Fruit fly (Drosophila melanogaster) whole organism, pupa: Measurements from ENCODE around the gene Atu.
A peak's percentile ranks its signal among the peaks of the same experiment; 100 is the strongest.

Experiments used
- CG10348 ChIP-seq: fragments of 200-800 bp; sonication (Bioruptor generic); IDR thresholded peaks from 2 replicates; pipeline ENCODE4 v1.3.6; 2022; ENCODE audit warnings: missing biosample characterization, missing genetic modification characterization
- CG12605 ChIP-seq: fragments of 200-800 bp; sonication (Bioruptor generic); IDR thresholded peaks from 2 replicates; pipeline ENCODE4 v1.3.6; 2022; ENCODE audit warnings: missing biosample characterization, missing genetic modification characterization
- CG13204 ChIP-seq: fragments of 200-800 bp; sonication (Bioruptor generic); optimal IDR thresholded peaks from 2 replicates; lab custom pipeline; 2018; ENCODE audit warnings: missing biosample characterization, mild to moderate bottlenecking, missing genetic modification characterization, moderate library complexity
- CG14655 ChIP-seq: fragments of 200-800 bp; sonication (Bioruptor generic); optimal IDR thresholded peaks from 3 replicates; lab custom pipeline; 2017; ENCODE audit warnings: mild to moderate bottlenecking, missing biosample characterization, missing genetic modification reagents, missing genetic modification characterization
- CG15710 ChIP-seq: fragments of 200-800 bp; sonication (Bioruptor generic); optimal IDR thresholded peaks from 2 replicates; lab custom pipeline; 2018; ENCODE audit warnings: missing biosample characterization, mild to moderate bottlenecking, missing genetic modification characterization, moderate library complexity
- CG17806 ChIP-seq: fragments of 200-800 bp; sonication (Bioruptor generic); optimal IDR thresholded peaks from 2 replicates; lab custom pipeline; 2018; ENCODE audit warnings: missing biosample characterization, mild to moderate bottlenecking, missing genetic modification characterization, moderate library complexity
- CG32121 ChIP-seq: fragments of 200-800 bp; sonication (Bioruptor generic); IDR thresholded peaks from 2 replicates; pipeline ENCODE4 v1.3.6; 2022; ENCODE audit warnings: missing biosample characterization, missing genetic modification characterization
- CG34367 ChIP-seq: fragments of 200-800 bp; sonication (Bioruptor generic); optimal IDR thresholded peaks from 2 replicates; lab custom pipeline; 2018; ENCODE audit warnings: missing biosample characterization, mild to moderate bottlenecking, missing genetic modification characterization
- CG4496 ChIP-seq: fragments of 200-800 bp; sonication (Bioruptor generic); IDR thresholded peaks from 3 replicates; pipeline ENCODE4 v1.3.6; 2022; ENCODE audit warnings: missing biosample characterization, missing genetic modification characterization
- CG8159 ChIP-seq: fragments of 200-800 bp; sonication (Bioruptor generic); optimal IDR thresholded peaks from 3 replicates; lab custom pipeline; 2018; ENCODE audit warnings: missing biosample characterization, mild to moderate bottlenecking, missing genetic modification characterization, moderate library complexity
- CG8301 ChIP-seq: fragments of 200-800 bp; sonication (Bioruptor generic); optimal IDR thresholded peaks from 2 replicates; lab custom pipeline; 2018; ENCODE audit warnings: missing biosample characterization, mild to moderate bottlenecking, missing genetic modification characterization
- CG9948 ChIP-seq: fragments of 200-800 bp; sonication (Bioruptor generic); optimal IDR thresholded peaks from 2 replicates; lab custom pipeline; 2018; ENCODE audit warnings: missing biosample characterization, mild to moderate bottlenecking, missing genetic modification characterization, moderate library complexity
- D1 ChIP-seq: fragments of 200-800 bp; sonication (Bioruptor generic); optimal IDR thresholded peaks from 2 replicates; lab custom pipeline; 2018; ENCODE audit warnings: missing biosample characterization, mild to moderate bottlenecking, missing genetic modification characterization, moderate library complexity
- EcR ChIP-seq: fragments of 200-800 bp; sonication (Bioruptor generic); optimal IDR thresholded peaks from 3 replicates; lab custom pipeline; 2019; ENCODE audit warnings: missing biosample characterization, missing genetic modification characterization, mild to moderate bottlenecking, moderate library complexity, missing genetic modification reagents
- Ets98B ChIP-seq: fragments of 200-800 bp; sonication (Bioruptor generic); IDR thresholded peaks from 2 replicates; pipeline ENCODE4 v1.3.6; 2022; ENCODE audit warnings: missing biosample characterization, missing genetic modification characterization
- Pif1A ChIP-seq: fragments of 200-800 bp; sonication (Bioruptor generic); optimal IDR thresholded peaks from 3 replicates; lab custom pipeline; 2016; ENCODE audit warnings: missing biosample characterization, missing genetic modification characterization
- Snoo ChIP-seq: fragments of 200-800 bp; sonication (Bioruptor generic); optimal IDR thresholded peaks from 3 replicates; lab custom pipeline; 2017; ENCODE audit warnings: missing biosample characterization, mild to moderate bottlenecking, missing genetic modification characterization, inconsistent platforms
- fd96Ca ChIP-seq: fragments of 200-800 bp; sonication (Bioruptor generic); IDR thresholded peaks from 3 replicates; pipeline ENCODE4 v1.3.6; 2022; ENCODE audit warnings: missing biosample characterization, missing genetic modification characterization
- gl ChIP-seq: fragments of 200-800 bp; sonication (Bioruptor generic); optimal IDR thresholded peaks from 2 replicates; lab custom pipeline; 2018; ENCODE audit warnings: missing biosample characterization, mild to moderate bottlenecking, missing genetic modification characterization
- rn ChIP-seq: fragments of 200-800 bp; sonication (Bioruptor generic); IDR thresholded peaks from 2 replicates; pipeline ENCODE4 v1.3.6; 2022; ENCODE audit warnings: missing biosample characterization, missing genetic modification characterization

The Atu gene

DNA sequence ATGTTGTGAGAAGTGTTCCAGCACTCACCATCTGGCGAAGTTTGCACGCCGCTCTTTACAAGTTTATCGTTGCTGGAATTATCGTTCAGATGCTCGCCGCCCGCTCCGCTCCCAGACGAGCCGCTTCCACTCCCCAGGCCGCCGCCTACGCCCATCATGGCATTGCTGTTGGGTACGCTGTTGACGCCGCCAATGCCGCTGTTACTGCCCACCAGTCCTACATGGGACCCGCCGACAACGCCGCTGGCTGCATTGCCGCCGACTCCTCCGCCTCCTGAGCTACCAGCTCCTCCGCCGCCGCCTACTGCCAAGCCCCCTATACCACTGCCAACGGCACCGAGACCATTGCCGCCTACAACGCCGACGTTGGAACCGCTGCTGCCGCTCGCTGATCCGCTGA lies 4.7 kb upstream of the Atu start:
- TF ChIP-seq fd96Ca (GFP tag; lab: Robert Waterston, UW) = 0 out of 3 replicates have a peak, but pooled peaks have one; percentile 38
- TF ChIP-seq CG32121 (GFP tag; lab: Robert Waterston, UW) = no peak

DNA sequence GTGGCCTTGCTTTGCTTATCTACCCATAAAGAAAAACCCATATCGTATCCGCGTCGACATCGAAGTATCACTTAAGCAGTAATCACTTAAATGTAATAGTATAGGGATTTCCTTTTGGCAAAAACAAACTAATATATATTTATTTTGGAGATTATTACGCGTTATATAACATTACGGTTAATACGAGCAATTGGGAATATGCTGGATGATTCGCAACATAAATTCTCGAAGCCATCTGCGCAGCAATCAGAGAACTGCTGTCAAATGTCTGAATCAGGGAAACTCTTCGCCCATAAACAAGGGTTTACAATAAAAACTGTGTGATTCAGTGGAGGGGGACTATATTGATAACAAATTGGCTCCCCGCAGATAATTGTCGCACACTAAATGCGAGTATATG lies 2.5 kb upstream of the Atu start:
- no peak for TF ChIP-seq D1 (tag; lab: Kevin White, UChicago)
- no peak for TF ChIP-seq CG17806 (tag; lab: Kevin White, UChicago)
- no peak for TF ChIP-seq CG14655 (GFP tag; lab: Kevin White, UChicago)
- TF ChIP-seq CG10348 (GFP tag; lab: Robert Waterston, UW) = no peak
- TF ChIP-seq EcR = no peak
- no peak for TF ChIP-seq CG8159
- TF ChIP-seq gl = no peak
- TF ChIP-seq CG9948 (tag; lab: Kevin White, UChicago) = no peak
- no peak for TF ChIP-seq Ets98B (GFP tag; lab: Robert Waterston, UW)
- TF ChIP-seq fd96Ca (GFP tag; lab: Robert Waterston, UW) = no peak

DNA sequence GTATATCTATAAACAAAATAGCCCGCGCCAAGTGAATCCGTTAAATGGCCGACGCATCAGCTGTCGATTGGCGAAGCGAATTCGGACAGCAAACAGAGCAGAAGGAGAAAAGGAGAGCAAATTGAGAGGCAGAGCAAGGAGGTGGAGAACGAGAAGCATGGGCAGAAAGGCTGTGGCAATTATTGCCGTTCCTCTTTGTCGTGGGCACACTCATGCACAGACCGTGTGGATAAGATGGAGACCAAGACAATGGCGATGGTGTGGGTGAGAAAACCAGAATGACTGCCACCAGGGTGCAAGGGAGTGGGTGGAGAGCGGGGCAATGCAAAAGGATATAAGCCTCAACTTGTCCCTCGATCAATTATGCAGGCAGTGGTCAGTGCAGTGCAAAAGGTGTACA lies 2.0 kb upstream of the Atu start:
- no peak for TF ChIP-seq CG8159
- TF ChIP-seq fd96Ca (GFP tag; lab: Robert Waterston, UW) = no peak
- TF ChIP-seq CG13204 (GFP tag; lab: Kevin White, UChicago) = no peak
- TF ChIP-seq EcR = peak; percentile 51
- no peak for TF ChIP-seq Ets98B (GFP tag; lab: Robert Waterston, UW)
- TF ChIP-seq CG34367 = no peak

DNA sequence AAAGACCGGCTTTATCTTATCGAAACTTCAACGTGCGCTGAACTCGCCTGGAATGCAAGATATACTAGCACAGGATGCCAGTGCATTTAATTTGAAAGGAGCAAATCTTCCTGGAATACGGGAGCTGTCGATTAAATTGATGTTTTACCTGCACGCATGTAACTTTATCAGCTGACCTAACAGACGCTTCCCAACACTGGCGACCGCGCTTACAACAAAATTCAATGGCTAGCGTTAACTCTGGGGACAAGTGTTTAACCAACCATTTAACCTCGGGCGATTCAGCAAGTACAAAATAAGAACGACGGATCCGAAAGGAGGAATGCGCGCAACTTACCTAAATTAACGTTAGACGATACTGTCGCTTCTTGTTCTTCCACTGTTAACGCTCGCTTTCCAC lies 1.4 kb upstream of the Atu start:
- TF ChIP-seq fd96Ca (GFP tag; lab: Robert Waterston, UW) (no peak), CG14655 (GFP tag; lab: Kevin White, UChicago) (no peak), gl (no peak), Ets98B (GFP tag; lab: Robert Waterston, UW) (no peak), CG8301 (tag; lab: Kevin White, UChicago) (no peak), CG9948 (tag; lab: Kevin White, UChicago) (no peak), Snoo (tag; lab: Kevin White, UChicago) (no peak), CG15710 (tag; lab: Kevin White, UChicago) (no peak), rn (GFP tag; lab: Robert Waterston, UW) (no peak), CG13204 (GFP tag; lab: Kevin White, UChicago) (no peak), CG17806 (tag; lab: Kevin White, UChicago) (no peak), EcR (no peak), CG4496 (GFP tag; lab: Robert Waterston, UW) (no peak), D1 (tag; lab: Kevin White, UChicago) (no peak), CG32121 (GFP tag; lab: Robert Waterston, UW) (no peak), CG10348 (GFP tag; lab: Robert Waterston, UW) (no peak)

DNA sequence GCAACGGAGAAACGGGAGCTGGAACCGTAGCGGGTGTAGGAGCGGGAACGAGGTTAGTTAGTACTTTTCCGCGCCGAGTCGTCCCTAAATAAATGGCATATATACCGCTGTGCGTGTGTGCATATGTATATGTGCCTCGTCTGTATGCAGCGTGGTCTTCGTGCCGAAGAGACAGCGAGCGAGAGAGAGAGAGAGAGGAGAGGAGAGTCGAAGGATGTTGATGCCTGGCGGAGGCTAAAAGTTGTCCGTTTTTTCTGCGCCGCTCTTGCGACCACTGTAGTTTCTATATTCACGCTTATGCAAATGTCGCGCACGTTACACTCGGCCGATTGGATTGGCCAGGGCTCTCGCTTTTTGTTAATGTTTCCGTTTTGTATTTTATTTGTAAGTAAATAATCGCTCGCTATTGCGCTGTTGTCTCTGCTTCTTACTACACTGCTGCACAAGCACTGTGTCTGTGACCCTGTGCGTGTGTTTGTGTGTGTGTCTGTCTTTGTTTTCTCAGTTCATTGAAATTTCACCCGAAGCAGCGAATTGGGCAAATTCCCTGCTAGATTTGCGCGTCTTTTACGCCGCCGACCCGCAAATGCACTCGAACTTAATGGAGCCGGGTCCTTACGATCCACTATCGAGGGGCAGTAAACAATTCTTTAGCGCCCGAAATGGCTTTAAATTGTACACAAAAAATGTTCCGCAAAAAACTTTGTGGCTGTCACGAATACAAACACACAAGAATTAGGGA lies 615 bp upstream of the Atu start, which contains the start of gene Rga:
Rga (minus strand) TSS at position 741 of the 742 bp plus-strand sequence.
- TF ChIP-seq EcR = peak; percentile 85
- no peak for TF ChIP-seq CG32121 (GFP tag; lab: Robert Waterston, UW)
- 0 out of 2 replicates have a peak, but pooled peaks have one; percentile 24 for TF ChIP-seq CG12605
- no peak for TF ChIP-seq CG17806 (tag; lab: Kevin White, UChicago)

DNA sequence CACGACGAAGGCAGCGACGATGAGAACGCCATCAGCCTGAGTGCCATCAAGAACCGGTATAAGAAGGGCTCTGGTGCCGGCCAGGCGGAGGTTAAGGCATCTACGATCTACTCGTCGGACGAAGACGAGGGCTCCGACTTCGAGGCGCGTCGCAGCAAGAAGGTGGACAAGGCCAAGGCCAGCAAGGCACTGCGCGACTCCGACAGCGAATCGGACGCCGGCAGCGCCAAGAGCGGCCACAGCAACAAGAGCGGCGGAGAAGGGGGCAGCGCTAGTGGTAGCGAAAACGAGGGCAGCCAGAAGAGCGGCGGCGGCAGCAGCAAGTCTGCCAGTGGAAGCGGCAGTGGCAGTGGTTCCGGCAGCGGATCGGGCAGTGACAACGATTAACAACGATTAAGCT lies 2.3 kb downstream of the Atu start:
- no peak for TF ChIP-seq CG34367
- TF ChIP-seq EcR = peak; percentile 85
- peak; percentile 79 for TF ChIP-seq CG13204 (GFP tag; lab: Kevin White, UChicago)
- TF ChIP-seq Snoo (tag; lab: Kevin White, UChicago) = no peak

DNA sequence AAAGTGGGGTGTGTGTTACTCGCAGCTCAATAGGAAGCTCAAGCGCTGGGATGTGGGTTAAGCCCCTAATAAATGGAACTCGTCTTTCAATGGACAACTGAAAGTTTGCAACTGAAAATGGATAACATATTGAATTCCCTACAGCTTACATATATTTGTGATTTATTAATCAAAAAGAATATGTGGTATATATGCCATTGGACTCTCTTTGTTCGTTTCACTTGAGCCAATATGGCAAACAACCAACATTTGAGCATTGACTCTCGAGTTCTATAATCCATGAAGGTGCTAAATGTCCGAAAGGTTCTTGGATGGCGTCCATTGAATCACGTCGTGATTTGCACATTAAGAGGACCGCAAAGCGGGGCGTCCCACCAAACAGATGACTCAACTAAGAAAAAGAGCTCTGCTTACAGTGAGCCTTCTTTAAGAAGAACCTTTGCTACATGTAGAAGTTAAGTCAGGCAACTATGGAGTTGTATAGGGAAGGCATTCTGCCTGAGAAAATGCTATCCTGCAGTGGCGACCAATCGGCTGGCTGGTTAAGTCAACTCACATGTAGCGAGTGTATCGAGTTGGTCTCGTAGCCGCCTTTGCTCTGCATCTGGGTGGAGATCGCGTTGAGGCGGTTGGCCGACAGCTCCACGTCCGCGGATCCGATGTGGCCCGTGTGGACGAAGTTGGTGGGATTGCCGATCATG lies 4.9 kb downstream of the Atu start:
- TF ChIP-seq CG8301 (tag; lab: Kevin White, UChicago) = peak; percentile 53
- TF ChIP-seq fd96Ca (GFP tag; lab: Robert Waterston, UW) = peak; percentile 63
- TF ChIP-seq CG14655 (GFP tag; lab: Kevin White, UChicago) = no peak
- TF ChIP-seq D1 (tag; lab: Kevin White, UChicago) = no peak
- TF ChIP-seq Ets98B (GFP tag; lab: Robert Waterston, UW) = peak; percentile 55
- TF ChIP-seq CG9948 (tag; lab: Kevin White, UChicago) = peak; percentile 32
- peak; percentile 46; the same call in 2 of the 3 replicates for TF ChIP-seq CG4496 (GFP tag; lab: Robert Waterston, UW)
- peak; percentile 34 for TF ChIP-seq CG8159
- peak; percentile 22 for TF ChIP-seq Snoo (tag; lab: Kevin White, UChicago)
- TF ChIP-seq gl = peak; percentile 7
- TF ChIP-seq Pif1A = peak; percentile 16
- peak; percentile 56 for TF ChIP-seq CG32121 (GFP tag; lab: Robert Waterston, UW)
- peak; percentile 22 for TF ChIP-seq CG17806 (tag; lab: Kevin White, UChicago)
- TF ChIP-seq CG15710 (tag; lab: Kevin White, UChicago) = peak; percentile 50
- TF ChIP-seq CG34367 = no peak
- TF ChIP-seq CG10348 (GFP tag; lab: Robert Waterston, UW) = no peak
- TF ChIP-seq, all 21 proteins: peak for 12
